Worm (Caenorhabditis elegans) whole organism, L1 larva: ENCODE results near the gene ZK666.2.

Experiments
- ama-1 ChIP-seq: fragments of 150-350 bp; optimal IDR thresholded peaks from 2 replicates; lab custom pipeline; 2014
- lin-39 ChIP-seq: fragments of 150-350 bp; optimal IDR thresholded peaks from 2 replicates; lab custom pipeline; 2014; ENCODE audit warnings: missing biosample characterization, missing genetic modification reagents, missing genetic modification characterization
- nhr-76 ChIP-seq: sonication (generic microtip); optimal IDR thresholded peaks from 2 replicates; lab custom pipeline; 2017; ENCODE audit warnings: missing biosample characterization, missing genetic modification characterization
- snu-23 ChIP-seq: sonication (generic microtip); optimal IDR thresholded peaks from 2 replicates; lab custom pipeline; 2016; ENCODE audit warnings: missing genetic modification characterization, missing compliant biosample characterization
- ztf-11 ChIP-seq, 2 experiments: sonication (generic microtip); optimal IDR thresholded peaks; 2 replicates each; lab custom pipeline; 2016 to 2017; ENCODE audit warnings: missing genetic modification characterization in 2 of 2, missing biosample characterization in 1 of 2, missing compliant biosample characterization in 1 of 2

DNA sequence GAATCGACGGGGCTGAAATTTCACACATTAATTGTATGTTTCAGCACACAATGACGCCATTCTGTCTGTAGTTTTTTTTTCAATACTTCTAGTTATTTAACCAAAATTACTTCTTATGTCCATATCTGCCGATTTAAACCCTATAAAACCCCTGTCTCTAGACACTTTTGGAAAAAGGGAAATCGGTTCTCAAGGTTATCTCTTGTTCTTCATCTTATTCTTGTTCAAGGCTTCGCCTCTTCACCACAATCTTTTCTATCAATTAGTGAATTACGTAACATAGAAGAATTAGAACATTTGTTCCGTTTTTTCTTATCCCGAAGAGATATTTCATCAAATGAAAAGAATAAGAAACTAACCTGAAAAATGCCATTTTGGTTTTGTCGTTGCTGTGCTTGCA, 29.0 kb upstream of the ZK666.2 start:
- TF ChIP-seq ama-1 (lab: Kevin White, UChicago) (no peak), lin-39 (no peak), ztf-11 (tag; optimal IDR thresholded peaks at IDR 0.05; lab: Kevin White, UChicago) (no peak), snu-23 (GFP tag; lab: Kevin White, UChicago) (no peak), nhr-76 (tag; lab: Kevin White, UChicago) (no peak)
